Fruit fly (Drosophila melanogaster) S2 (cell line): ENCODE data around the gene Sfp78E.

Source experiments
- CG8478 ChIP-seq: fragments of >200 bp; optimal IDR thresholded peaks from 2 replicates; lab custom pipeline; 2018
- CTCF ChIP-seq, 2 experiments: fragments of >200 bp; optimal IDR thresholded peaks; 2 replicates each; lab custom pipeline; 2018

Sfp78E gene

dm6 chr3L:21683942-21684341 lies at the start of gene Sfp78E:
TSS of gene Sfp78E (minus strand) at chr3L:21684042.
- TF ChIP-seq CG8478 (no peak), CTCF (optimal IDR thresholded peaks at IDR 0.05; lab: Kevin White, UChicago) (no peak)

- TF ChIP-seq CTCF (optimal IDR thresholded peaks at IDR 0.05; lab: Kevin White, UChicago) (no peak), CG8478 (no peak)
Measured at dm6 chr3L:21733387-21733786, 49.5 kb upstream of the Sfp78E start, which contains the start of gene CG14568. TSS of gene CG14568 (minus strand) at chr3L:21733487.

- TF ChIP-seq CG8478, result no peak
- TF ChIP-seq CTCF (optimal IDR thresholded peaks at IDR 0.05; lab: Kevin White, UChicago), result no peak
Measured at dm6 chr3L:21731104-21731600, 47.3 kb upstream of the Sfp78E start, which contains the start of gene CG14569. TSS of gene CG14569 (minus strand) at chr3L:21731550.

- TF ChIP-seq CG8478 (no peak), CTCF (optimal IDR thresholded peaks at IDR 0.05; lab: Kevin White, UChicago) (no peak)
Measured at dm6 chr3L:21730354-21730753, 46.5 kb upstream of the Sfp78E start, which contains the start of gene CG14570. TSS of gene CG14570 (minus strand) at chr3L:21730454.

- TF ChIP-seq CTCF (optimal IDR thresholded peaks at IDR 0.05; lab: Kevin White, UChicago) (peak in 1 of 2 experiments; percentile 41), CG8478 (no peak)
Measured at dm6 chr3L:21728616-21729047, 44.8 kb upstream of the Sfp78E start, which contains the start of the genes CG11247 and Polr2H. TSS of gene CG11247 (minus strand) at chr3L:21728806. TSS of gene Polr2H (plus strand) at chr3L:21728932.

dm6 chr3L:21727728-21728124 lies 43.9 kb upstream of the Sfp78E start:
- TF ChIP-seq CTCF (optimal IDR thresholded peaks at IDR 0.05; lab: Kevin White, UChicago) (no peak), CG8478 (no peak)

dm6 chr3L:21727013-21727727 lies 43.3 kb upstream of the Sfp78E start:
- no peak for TF ChIP-seq CTCF (optimal IDR thresholded peaks at IDR 0.05; lab: Kevin White, UChicago)
- TF ChIP-seq CG8478, result no peak

- TF ChIP-seq CG8478, result no peak
- TF ChIP-seq CTCF (optimal IDR thresholded peaks at IDR 0.05; lab: Kevin White, UChicago), result no peak
Measured at dm6 chr3L:21720869-21721268, 37.0 kb upstream of the Sfp78E start.

dm6 chr3L:21718233-21718632 lies 34.4 kb upstream of the Sfp78E start:
- TF ChIP-seq CG8478 (no peak), CTCF (optimal IDR thresholded peaks at IDR 0.05; lab: Kevin White, UChicago) (no peak)

dm6 chr3L:21715974-21716373 lies 32.1 kb upstream of the Sfp78E start:
- TF ChIP-seq CTCF (optimal IDR thresholded peaks at IDR 0.05; lab: Kevin White, UChicago) (no peak), CG8478 (no peak)

dm6 chr3L:21709785-21710591 lies 26.1 kb upstream of the Sfp78E start:
- TF ChIP-seq CTCF (optimal IDR thresholded peaks at IDR 0.05; lab: Kevin White, UChicago) (no peak), CG8478 (no peak)

- TF ChIP-seq CG8478, result no peak
- no peak for TF ChIP-seq CTCF (optimal IDR thresholded peaks at IDR 0.05; lab: Kevin White, UChicago)
Measured at dm6 chr3L:21706144-21706926, 22.5 kb upstream of the Sfp78E start, which contains the start of gene CG32447. TSS of gene CG32447 (minus strand) at chr3L:21706365.

- no peak for TF ChIP-seq CG8478
Measured at dm6 chr3L:21700945-21701344, 17.1 kb upstream of the Sfp78E start.

dm6 chr3L:21700052-21700451 lies 16.2 kb upstream of the Sfp78E start:
- no peak for TF ChIP-seq CG8478
- no peak for TF ChIP-seq CTCF (optimal IDR thresholded peaks at IDR 0.05; lab: Kevin White, UChicago)

dm6 chr3L:21694647-21695046 lies 10.8 kb upstream of the Sfp78E start:
- TF ChIP-seq CTCF (optimal IDR thresholded peaks at IDR 0.05; lab: Kevin White, UChicago), result no peak
- TF ChIP-seq CG8478, result no peak
